Worm (Caenorhabditis elegans) whole organism, L3 larva: ENCODE data around the gene Y57E12AL.6.

Experiments used
- ZK546.5 ChIP-seq: sonication (generic microtip); optimal IDR thresholded peaks from 2 replicates; lab custom pipeline; 2017; ENCODE audit warnings: missing biosample characterization, missing genetic modification characterization
- aly-2 ChIP-seq: fragments of 150-350 bp; optimal IDR thresholded peaks from 2 replicates; lab custom pipeline; 2014; ENCODE audit warnings: missing biosample characterization, missing genetic modification characterization
- ama-1 ChIP-seq: fragments of 150-350 bp; optimal IDR thresholded peaks from 2 replicates; lab custom pipeline; 2018
- ceh-28 ChIP-seq: fragments of 150-350 bp; optimal IDR thresholded peaks from 2 replicates; lab custom pipeline; 2014; ENCODE audit warnings: missing biosample characterization, missing genetic modification reagents, missing genetic modification characterization
- ceh-9 ChIP-seq: sonication (generic microtip); optimal IDR thresholded peaks from 2 replicates; lab custom pipeline; 2018; ENCODE audit warnings: missing biosample characterization, missing genetic modification characterization
- egl-5 ChIP-seq: fragments of 150-350 bp; optimal IDR thresholded peaks from 2 replicates; lab custom pipeline; 2017; ENCODE audit warnings: missing biosample characterization, missing genetic modification reagents, missing genetic modification characterization, inconsistent platforms
- elt-3 ChIP-seq, 3 experiments: fragments of 150-350 bp in 1 of 3; sonication (generic microtip) in 2 of 3; optimal IDR thresholded peaks; 2 replicates in 2 of 3; 4 replicates in 1 of 3; lab custom pipeline; 2014 to 2017; ENCODE audit warnings: missing biosample characterization in 3 of 3, missing genetic modification characterization in 3 of 3
- eor-1 ChIP-seq, 2 experiments: fragments of 150-350 bp; optimal IDR thresholded peaks; 2 replicates each; lab custom pipeline; 2014 to 2018; ENCODE audit warnings: missing biosample characterization in 2 of 2, missing genetic modification characterization in 2 of 2
- fos-1 ChIP-seq: fragments of 150-350 bp; optimal IDR thresholded peaks from 2 replicates; lab custom pipeline; 2014; ENCODE audit warnings: missing biosample characterization, missing genetic modification characterization
- hmg-11 ChIP-seq: sonication (generic microtip); optimal IDR thresholded peaks from 2 replicates; lab custom pipeline; 2016; ENCODE audit warnings: missing genetic modification characterization, missing compliant biosample characterization
- jun-1 ChIP-seq: fragments of 150-350 bp; optimal IDR thresholded peaks from 2 replicates; lab custom pipeline; 2014; ENCODE audit warnings: missing biosample characterization, missing genetic modification reagents, missing genetic modification characterization
- lin-15B ChIP-seq: fragments of 150-350 bp; optimal IDR thresholded peaks from 2 replicates; lab custom pipeline; 2014; ENCODE audit warnings: missing biosample characterization, missing genetic modification characterization
- lin-39 ChIP-seq: fragments of 150-350 bp; optimal IDR thresholded peaks from 2 replicates; lab custom pipeline; 2018; ENCODE audit warnings: missing biosample characterization, missing genetic modification reagents, missing genetic modification characterization
- lsy-12 ChIP-seq: sonication (generic microtip); optimal IDR thresholded peaks from 2 replicates; lab custom pipeline; 2016; ENCODE audit warnings: mild to moderate bottlenecking, missing genetic modification characterization, missing compliant biosample characterization
- mdl-1 ChIP-seq: fragments of 150-350 bp; optimal IDR thresholded peaks from 2 replicates; lab custom pipeline; 2014; ENCODE audit warnings: missing biosample characterization, missing genetic modification characterization
- nfya-1 ChIP-seq: sonication (generic microtip); optimal IDR thresholded peaks from 2 replicates; lab custom pipeline; 2017; ENCODE audit warnings: missing genetic modification characterization, mild to moderate bottlenecking, missing compliant biosample characterization, antibody characterized with exemption, moderate library complexity; ENCODE audit not compliant: insufficient read depth
- nhr-11 ChIP-seq: fragments of 150-350 bp; optimal IDR thresholded peaks from 2 replicates; lab custom pipeline; 2014; ENCODE audit warnings: missing biosample characterization, missing genetic modification characterization
- nhr-12 ChIP-seq: fragments of 150-350 bp; optimal IDR thresholded peaks from 2 replicates; lab custom pipeline; 2014; ENCODE audit warnings: missing biosample characterization, missing genetic modification characterization
- nhr-23 ChIP-seq: fragments of 150-350 bp; optimal IDR thresholded peaks from 2 replicates; lab custom pipeline; 2014; ENCODE audit warnings: missing biosample characterization, missing genetic modification reagents, missing genetic modification characterization
- nhr-237 ChIP-seq: fragments of 150-350 bp; optimal IDR thresholded peaks from 2 replicates; lab custom pipeline; 2014; ENCODE audit warnings: missing biosample characterization, missing genetic modification characterization
- nhr-25 ChIP-seq: sonication (generic microtip); optimal IDR thresholded peaks from 2 replicates; lab custom pipeline; 2017; ENCODE audit warnings: missing biosample characterization, missing genetic modification characterization
- nhr-28 ChIP-seq: fragments of 150-350 bp; optimal IDR thresholded peaks from 2 replicates; lab custom pipeline; 2014; ENCODE audit warnings: missing biosample characterization, missing genetic modification characterization
- nhr-43 ChIP-seq: sonication (generic microtip); optimal IDR thresholded peaks from 2 replicates; lab custom pipeline; 2016; ENCODE audit warnings: mild to moderate bottlenecking, missing genetic modification characterization, missing compliant biosample characterization; ENCODE audit not compliant: poor library complexity, severe bottlenecking
- nhr-76 ChIP-seq: fragments of 150-350 bp; sonication (generic microtip); optimal IDR thresholded peaks from 5 replicates; lab custom pipeline; 2014; ENCODE audit warnings: missing biosample characterization, missing genetic modification characterization
- pha-4 ChIP-seq: fragments of 150-350 bp; optimal IDR thresholded peaks from 2 replicates; lab custom pipeline; 2014; ENCODE audit warnings: missing biosample characterization, missing genetic modification reagents, missing genetic modification characterization
- pqm-1 ChIP-seq: fragments of 150-350 bp; optimal IDR thresholded peaks from 2 replicates; lab custom pipeline; 2017; ENCODE audit warnings: missing biosample characterization, missing genetic modification characterization, inconsistent platforms
- sea-2 ChIP-seq: fragments of 150-350 bp; sonication (generic microtip); optimal IDR thresholded peaks from 4 replicates; lab custom pipeline; 2014; ENCODE audit warnings: missing biosample characterization, missing genetic modification reagents, missing genetic modification characterization
- skn-1 ChIP-seq: fragments of 150-350 bp; optimal IDR thresholded peaks from 2 replicates; lab custom pipeline; 2014; ENCODE audit warnings: missing biosample characterization, missing genetic modification characterization
- snpc-4 ChIP-seq: fragments of 150-350 bp; optimal IDR thresholded peaks from 2 replicates; lab custom pipeline; 2014; ENCODE audit warnings: missing biosample characterization, missing genetic modification characterization
- tbx-2 ChIP-seq: sonication (generic microtip); optimal IDR thresholded peaks from 2 replicates; lab custom pipeline; 2016; ENCODE audit warnings: mild to moderate bottlenecking, missing genetic modification characterization, missing compliant biosample characterization
- unc-39 ChIP-seq: sonication (generic microtip); optimal IDR thresholded peaks from 4 replicates; lab custom pipeline; 2017; ENCODE audit warnings: missing biosample characterization, missing genetic modification characterization
- zag-1 ChIP-seq: fragments of 150-350 bp; optimal IDR thresholded peaks from 2 replicates; lab custom pipeline; 2014; ENCODE audit warnings: missing biosample characterization, missing genetic modification characterization
- ztf-11 ChIP-seq: fragments of 150-350 bp; optimal IDR thresholded peaks from 2 replicates; lab custom pipeline; 2014; ENCODE audit warnings: missing biosample characterization, missing genetic modification characterization

Gene Y57E12AL.6

ce11 chrV:7085518-7086104 is 25.3 kb upstream of the Y57E12AL.6 start, which contains the start of gene VC5.2:
VC5.2 (plus strand) TSS chrV:7085956.
- TF ChIP-seq aly-2 (tag; lab: Kevin White, UChicago), result no peak
- no peak for TF ChIP-seq egl-5
- peak; percentile 18 for TF ChIP-seq ceh-28 (tag; lab: Kevin White, UChicago)
- TF ChIP-seq tbx-2 (tag; lab: Kevin White, UChicago), result no peak
- peak; percentile 59 for TF ChIP-seq nhr-23 (tag; lab: Kevin White, UChicago)

- TF ChIP-seq tbx-2 (tag; lab: Kevin White, UChicago) (no peak), nhr-237 (tag; lab: Kevin White, UChicago) (no peak), snpc-4 (tag; lab: Kevin White, UChicago) (peak; percentile 57), nhr-43 (peak; percentile 55), ceh-28 (tag; lab: Kevin White, UChicago) (no peak), hmg-11 (tag; lab: Kevin White, UChicago) (peak; percentile 65), nhr-28 (tag; lab: Kevin White, UChicago) (no peak), pha-4 (tag; lab: Kevin White, UChicago) (peak; percentile 50), lin-15B (tag; lab: Kevin White, UChicago) (peak; percentile 65), unc-39 (no peak), lin-39 (tag; lab: Kevin White, UChicago) (peak; percentile 5), skn-1 (tag; lab: Kevin White, UChicago) (no peak), fos-1 (tag; lab: Kevin White, UChicago) (no peak), nhr-12 (no peak), ceh-9 (tag; lab: Kevin White, UChicago) (no peak), jun-1 (tag; lab: Kevin White, UChicago) (no peak), lsy-12 (tag; lab: Kevin White, UChicago) (no peak), eor-1 (tag; optimal IDR thresholded peaks at IDR 0.05; lab: Kevin White, UChicago) (no peak), ZK546.5 (tag; lab: Kevin White, UChicago) (no peak), nhr-11 (no peak), nfya-1 (tag; lab: Kevin White, UChicago) (peak; percentile 49), ama-1 (lab: Kevin White, UChicago) (no peak), elt-3 (tag; optimal IDR thresholded peaks at IDR 0.05; lab: Kevin White, UChicago) (no peak), nhr-23 (tag; lab: Kevin White, UChicago) (peak; percentile 64), sea-2 (no peak), nhr-76 (tag; lab: Kevin White, UChicago) (no peak)
Observed at ce11 chrV:7084612-7085139, 24.4 kb upstream of the Y57E12AL.6 start, which contains the start of gene mys-1. mys-1 (minus strand) TSS chrV:7084662.

- TF ChIP-seq sea-2 (no peak), pqm-1 (no peak), ztf-11 (tag; lab: Kevin White, UChicago) (no peak), aly-2 (tag; lab: Kevin White, UChicago) (no peak), lin-39 (tag; lab: Kevin White, UChicago) (no peak), ama-1 (lab: Kevin White, UChicago) (no peak), nhr-25 (tag; lab: Kevin White, UChicago) (no peak), elt-3 (tag; optimal IDR thresholded peaks at IDR 0.05; lab: Kevin White, UChicago) (no peak), ZK546.5 (tag; lab: Kevin White, UChicago) (no peak), egl-5 (no peak), pha-4 (tag; lab: Kevin White, UChicago) (no peak), fos-1 (tag; lab: Kevin White, UChicago) (no peak), skn-1 (tag; lab: Kevin White, UChicago) (no peak), ceh-28 (tag; lab: Kevin White, UChicago) (no peak), snpc-4 (tag; lab: Kevin White, UChicago) (no peak)
Observed at ce11 chrV:7079388-7079787, 19.1 kb upstream of the Y57E12AL.6 start.

- no peak for TF ChIP-seq mdl-1 (tag; lab: Kevin White, UChicago)
- no peak for TF ChIP-seq zag-1 (tag; lab: Kevin White, UChicago)
- TF ChIP-seq aly-2 (tag; lab: Kevin White, UChicago), result no peak
Observed at ce11 chrV:7078765-7079164, 18.5 kb upstream of the Y57E12AL.6 start.
